Fruit fly (Drosophila melanogaster): ENCODE results near the gene CG16888.

DNA sequence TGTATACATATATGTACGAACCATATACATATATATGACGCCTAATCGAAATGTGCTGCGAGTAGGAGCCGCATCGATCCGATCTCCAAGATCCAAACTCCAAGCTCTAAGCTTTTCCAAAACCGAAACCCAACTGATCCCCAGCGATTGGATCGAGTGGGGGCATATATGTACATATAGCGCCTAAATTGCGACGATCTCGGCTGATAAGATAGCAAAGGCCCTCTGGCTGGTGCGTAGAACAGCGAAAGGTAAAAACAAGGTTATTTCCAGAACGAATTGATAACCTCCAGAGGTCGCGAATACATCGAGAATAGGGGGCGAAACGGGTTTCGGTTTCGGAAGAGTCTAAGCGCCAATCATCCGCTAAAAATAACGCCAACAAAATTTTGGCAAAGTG is 33.9 kb downstream of the CG16888 start:
- no peak for TF ChIP-seq psq (optimal IDR thresholded peaks at IDR 0.05)
- no peak for TF ChIP-seq CG8478 (optimal IDR thresholded peaks at IDR 0.05)
- TF ChIP-seq usp (GFP tag; optimal IDR thresholded peaks at IDR 0.05), result no peak

Measured in whole organism.